Worm (Caenorhabditis elegans): ENCODE results near the gene asp-5.

The asp-5 gene

DNA sequence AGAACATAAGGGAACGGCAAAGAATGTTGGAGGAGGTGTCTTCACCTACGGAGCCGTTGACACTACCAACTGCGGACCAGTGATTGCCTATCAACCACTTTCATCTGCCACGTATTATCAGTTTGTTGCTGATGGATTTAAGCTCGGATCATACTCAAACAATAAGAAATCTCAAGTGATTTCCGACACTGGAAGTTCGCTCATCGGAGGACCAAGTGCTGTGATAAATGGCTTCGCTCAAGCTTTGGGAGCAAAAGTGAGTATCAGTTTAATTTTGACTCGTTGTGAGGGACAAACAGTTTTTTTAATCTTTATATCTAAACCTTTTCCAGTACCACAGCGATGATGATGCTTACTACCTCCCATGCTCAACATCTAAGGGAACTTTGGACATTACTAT is 790 bp upstream of the asp-5 start:
- no peak for TF ChIP-seq ham-2 (GFP tag; optimal IDR thresholded peaks at IDR 0.05)
- no peak for TF ChIP-seq unc-62 (GFP tag; optimal IDR thresholded peaks at IDR 0.05)
- no peak for TF ChIP-seq ceh-39 (tag; optimal IDR thresholded peaks at IDR 0.05)
- TF ChIP-seq lin-32 (GFP tag; optimal IDR thresholded peaks at IDR 0.05), result no peak
- no peak for TF ChIP-seq nhr-237 (tag; optimal IDR thresholded peaks at IDR 0.05)
- TF ChIP-seq nhr-28 (tag; optimal IDR thresholded peaks at IDR 0.05), result no peak
- no peak for TF ChIP-seq drap-1 (GFP tag; optimal IDR thresholded peaks at IDR 0.05)
- TF ChIP-seq mab-5 (tag; optimal IDR thresholded peaks at IDR 0.05), result no peak
- TF ChIP-seq nhr-2 (tag; optimal IDR thresholded peaks at IDR 0.05), result no peak
- TF ChIP-seq elt-1 (tag; optimal IDR thresholded peaks at IDR 0.05; ENCODE audit: borderline replicate concordance, insufficient read depth), result no peak
- TF ChIP-seq unc-39 (tag; optimal IDR thresholded peaks at IDR 0.05), result no peak
- TF ChIP-seq M03D4.4 (tag; optimal IDR thresholded peaks at IDR 0.05), result no peak
- no peak for TF ChIP-seq elt-3 (tag; optimal IDR thresholded peaks at IDR 0.05)
- no peak for TF ChIP-seq nhr-76 (tag; optimal IDR thresholded peaks at IDR 0.05)
- no peak for TF ChIP-seq sptf-1 (tag; optimal IDR thresholded peaks at IDR 0.05)
- no peak for TF ChIP-seq nhr-12 (tag; optimal IDR thresholded peaks at IDR 0.05)
- TF ChIP-seq ceh-83 (GFP tag; optimal IDR thresholded peaks at IDR 0.05), result no peak
- TF ChIP-seq bed-3 (GFP tag; optimal IDR thresholded peaks at IDR 0.05), result no peak
- TF ChIP-seq flh-1 (GFP tag; optimal IDR thresholded peaks at IDR 0.05), result no peak

DNA sequence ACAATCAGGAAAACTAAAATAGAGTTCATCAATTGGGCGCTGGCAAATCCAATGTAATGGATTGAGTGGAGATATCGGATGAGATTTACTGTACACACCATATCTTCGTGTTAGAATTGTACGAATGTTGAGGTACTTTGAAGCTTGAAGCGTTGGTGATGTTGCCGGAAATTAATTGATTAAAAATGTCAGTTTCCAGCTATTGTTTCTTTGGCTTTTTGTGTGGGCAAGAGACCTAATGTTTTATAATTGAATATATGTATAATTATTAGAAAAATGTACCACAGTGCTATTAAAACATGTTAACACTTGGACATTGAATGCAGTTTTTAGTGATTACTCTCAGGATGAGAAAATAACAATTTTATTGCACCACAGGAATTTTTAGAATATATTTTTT is 6.6 kb downstream of the asp-5 start, which contains the start of gene str-136:
Gene str-136, minus strand, starts transcription at position 101 of the 400 bp plus-strand sequence.
- no peak for TF ChIP-seq hlh-1 (tag; optimal IDR thresholded peaks at IDR 0.05)
- no peak for TF ChIP-seq nhr-76 (tag; optimal IDR thresholded peaks at IDR 0.05)
- TF ChIP-seq ceh-43 (GFP tag; optimal IDR thresholded peaks at IDR 0.05), result no peak
- TF ChIP-seq lin-13 (tag; optimal IDR thresholded peaks at IDR 0.05), result no peak
- no peak for TF ChIP-seq ztf-11 (tag; optimal IDR thresholded peaks at IDR 0.05)
- no peak for TF ChIP-seq zip-8 (tag; optimal IDR thresholded peaks at IDR 0.05)
- TF ChIP-seq ceh-83 (GFP tag; optimal IDR thresholded peaks at IDR 0.05), result no peak
- TF ChIP-seq cnd-1 (tag; optimal IDR thresholded peaks at IDR 0.05), result no peak
- TF ChIP-seq nhr-12 (tag; optimal IDR thresholded peaks at IDR 0.05), result no peak
- no peak for TF ChIP-seq M03D4.4 (tag; optimal IDR thresholded peaks at IDR 0.05)

DNA sequence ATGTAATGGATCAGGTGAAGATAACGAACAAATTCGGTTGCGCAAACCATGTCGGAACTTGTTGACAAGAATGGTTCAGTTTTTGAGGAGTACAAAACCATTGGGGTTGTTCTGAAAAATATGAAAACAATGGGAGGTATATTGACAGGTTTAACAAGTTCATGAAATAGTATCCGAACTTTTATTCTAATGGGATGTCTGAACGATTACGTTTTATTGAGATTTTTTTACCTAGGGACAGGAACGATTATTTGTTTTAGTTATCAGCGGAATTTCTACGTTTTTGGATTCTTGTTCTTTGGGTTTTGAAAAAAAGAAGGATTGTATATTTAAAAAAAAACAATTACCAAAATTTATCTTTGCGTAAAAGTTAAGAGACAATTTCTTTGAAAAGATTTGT is 8.6 kb downstream of the asp-5 start, which contains the start of gene str-135:
Gene str-135, minus strand, starts transcription at position 101 of the 400 bp plus-strand sequence.
- TF ChIP-seq ces-1 (GFP tag; optimal IDR thresholded peaks at IDR 0.05) (no peak), cnd-1 (tag; optimal IDR thresholded peaks at IDR 0.05) (no peak)

DNA sequence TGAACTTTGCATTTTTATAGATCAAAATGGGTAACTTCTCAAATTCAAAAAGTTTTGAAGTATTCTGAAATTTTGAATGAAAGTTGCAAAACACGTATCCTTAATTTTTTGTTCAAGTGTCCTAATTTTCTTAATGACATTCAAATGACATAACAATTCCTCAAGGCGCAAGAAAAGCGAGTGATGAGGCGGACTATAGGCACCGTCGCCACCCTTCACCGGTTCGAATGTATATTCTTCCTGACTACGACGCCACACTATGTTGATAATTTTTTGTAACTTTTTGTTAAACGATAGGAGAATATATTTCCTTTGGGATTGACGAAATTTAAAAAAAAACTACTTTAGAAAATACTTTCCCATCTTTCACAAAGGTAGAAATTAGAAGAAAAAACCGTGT is 9.5 kb downstream of the asp-5 start:
- no peak for TF ChIP-seq drap-1 (GFP tag; optimal IDR thresholded peaks at IDR 0.05)
- TF ChIP-seq zip-8 (tag; optimal IDR thresholded peaks at IDR 0.05), result no peak
- TF ChIP-seq mep-1 (tag; optimal IDR thresholded peaks at IDR 0.05), result no peak
- TF ChIP-seq ham-2 (GFP tag; optimal IDR thresholded peaks at IDR 0.05), result no peak
- TF ChIP-seq pha-4 (tag; optimal IDR thresholded peaks at IDR 0.05), result no peak
- no peak for TF ChIP-seq M03D4.4 (tag; optimal IDR thresholded peaks at IDR 0.05)
- no peak for TF ChIP-seq nhr-2 (tag; optimal IDR thresholded peaks at IDR 0.05)
- no peak for TF ChIP-seq unc-39 (tag; optimal IDR thresholded peaks at IDR 0.05)
- TF ChIP-seq ces-1 (GFP tag; optimal IDR thresholded peaks at IDR 0.05), result no peak

DNA sequence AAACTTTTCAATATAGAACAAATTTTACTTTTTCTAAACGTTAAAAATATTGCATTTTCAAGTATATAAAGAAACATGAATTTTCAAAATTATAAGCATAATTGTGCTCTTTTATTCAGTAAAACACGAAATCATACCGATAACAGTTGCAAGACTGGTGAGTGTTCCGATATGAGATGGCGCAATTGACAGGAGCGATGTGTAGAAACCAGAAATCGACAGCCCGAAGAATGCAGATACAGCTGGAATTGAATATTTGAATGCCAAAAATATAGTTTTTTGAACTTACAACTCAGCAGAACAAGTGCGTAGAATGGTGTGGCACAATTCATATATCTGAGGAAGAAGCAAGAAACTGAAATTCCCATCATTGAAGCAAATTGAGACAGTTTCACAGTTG is 10.7 kb downstream of the asp-5 start:
- TF ChIP-seq unc-120 (tag; optimal IDR thresholded peaks at IDR 0.05; ENCODE audit: poor library complexity, severe bottlenecking), result no peak
- no peak for TF ChIP-seq elt-3 (tag; optimal IDR thresholded peaks at IDR 0.05)
- TF ChIP-seq flh-1 (GFP tag; optimal IDR thresholded peaks at IDR 0.05), result no peak
- TF ChIP-seq blmp-1 (tag; optimal IDR thresholded peaks at IDR 0.05), result no peak
- TF ChIP-seq pha-4 (tag; optimal IDR thresholded peaks at IDR 0.05), result no peak

DNA sequence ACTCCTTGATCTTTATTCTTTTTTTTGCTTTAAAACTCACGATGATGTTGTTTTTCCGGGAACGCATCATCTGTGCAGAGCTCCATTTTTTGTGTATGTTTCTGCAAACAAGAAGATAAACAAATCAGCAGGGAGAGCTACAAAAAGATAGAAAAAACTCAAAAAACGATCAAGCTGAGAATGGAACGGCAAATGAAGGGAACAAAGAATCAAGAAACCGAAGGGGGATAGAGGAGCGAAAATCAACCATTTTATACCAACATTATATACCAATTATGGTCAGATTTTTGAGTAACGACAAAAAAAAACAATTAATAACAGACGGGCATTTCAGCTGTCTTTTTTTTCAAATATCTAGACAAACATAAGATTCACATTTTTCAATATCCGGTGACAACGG is 12.6 kb downstream of the asp-5 start, which contains the start of gene slc-17.5:
Gene slc-17.5, minus strand, starts transcription at position 101 of the 400 bp plus-strand sequence.
- TF ChIP-seq mab-5 (tag; optimal IDR thresholded peaks at IDR 0.05), result no peak
